Worm (Caenorhabditis elegans) whole organism, mixed stage, embryonic: ENCODE results near the gene Y48C3A.20.

Source experiments
- ces-1 ChIP-seq: fragments of 150-350 bp; optimal IDR thresholded peaks from 2 replicates; lab custom pipeline; 2014; ENCODE audit warnings: missing biosample characterization, missing genetic modification reagents, missing genetic modification characterization
- lin-13 ChIP-seq: fragments of 150-350 bp; optimal IDR thresholded peaks from 2 replicates; lab custom pipeline; 2014; ENCODE audit warnings: missing biosample characterization, missing genetic modification characterization
- nhr-12 ChIP-seq: fragments of 150-350 bp; optimal IDR thresholded peaks from 2 replicates; lab custom pipeline; 2014; ENCODE audit warnings: missing biosample characterization, missing genetic modification characterization
- nhr-237 ChIP-seq: fragments of 150-350 bp; optimal IDR thresholded peaks from 2 replicates; lab custom pipeline; 2014; ENCODE audit warnings: missing biosample characterization, missing genetic modification characterization
- nhr-76 ChIP-seq: sonication (generic microtip); optimal IDR thresholded peaks from 2 replicates; lab custom pipeline; 2017; ENCODE audit warnings: missing biosample characterization, missing genetic modification characterization
- snpc-4 ChIP-seq: fragments of 150-350 bp; optimal IDR thresholded peaks from 2 replicates; lab custom pipeline; 2014; ENCODE audit warnings: missing biosample characterization, missing genetic modification characterization
- sptf-1 ChIP-seq: sonication (generic microtip); optimal IDR thresholded peaks from 2 replicates; lab custom pipeline; 2017; ENCODE audit warnings: mild to moderate bottlenecking, missing genetic modification characterization, moderate library complexity, missing compliant biosample characterization
- unc-62 ChIP-seq: fragments of 150-350 bp; optimal IDR thresholded peaks from 2 replicates; lab custom pipeline; 2014; ENCODE audit warnings: missing biosample characterization, missing genetic modification reagents, missing genetic modification characterization

DNA sequence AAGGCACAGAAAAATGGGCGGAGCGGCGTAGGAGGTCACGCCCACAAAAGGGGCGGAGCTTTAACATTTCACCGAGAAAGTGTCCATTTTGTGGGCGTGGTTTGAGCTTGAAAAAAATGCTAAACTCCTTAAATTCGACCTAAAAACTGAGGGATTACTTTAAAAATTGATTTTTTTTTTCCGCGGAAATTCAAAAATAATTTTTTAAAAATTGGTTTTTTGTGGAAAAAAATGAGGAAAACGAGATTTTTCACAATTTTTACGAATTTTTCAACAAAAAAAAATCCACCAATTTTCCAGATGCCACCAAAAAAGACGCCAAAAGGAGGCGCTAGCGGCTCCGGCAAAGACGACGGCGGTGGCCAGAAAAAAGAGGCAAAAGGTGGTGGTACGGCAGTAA, 33.3 kb downstream of the Y48C3A.20 start, which contains the start of gene pinn-4:
- TF ChIP-seq snpc-4 (tag; lab: Kevin White, UChicago) = no peak
- TF ChIP-seq lin-13 (tag; lab: Kevin White, UChicago) = no peak
- no peak for TF ChIP-seq nhr-76 (tag; lab: Kevin White, UChicago)
- no peak for TF ChIP-seq unc-62 (GFP tag; lab: Kevin White, UChicago)
- TF ChIP-seq nhr-237 (tag; lab: Kevin White, UChicago) = no peak
- TF ChIP-seq sptf-1 (tag; lab: Kevin White, UChicago) = no peak
- TF ChIP-seq nhr-12 (tag; lab: Kevin White, UChicago) = no peak
- no peak for TF ChIP-seq ces-1 (GFP tag; lab: Kevin White, UChicago)
